Fruit fly (Drosophila melanogaster): ENCODE results near the gene CG46525.

The CG46525 gene

DNA sequence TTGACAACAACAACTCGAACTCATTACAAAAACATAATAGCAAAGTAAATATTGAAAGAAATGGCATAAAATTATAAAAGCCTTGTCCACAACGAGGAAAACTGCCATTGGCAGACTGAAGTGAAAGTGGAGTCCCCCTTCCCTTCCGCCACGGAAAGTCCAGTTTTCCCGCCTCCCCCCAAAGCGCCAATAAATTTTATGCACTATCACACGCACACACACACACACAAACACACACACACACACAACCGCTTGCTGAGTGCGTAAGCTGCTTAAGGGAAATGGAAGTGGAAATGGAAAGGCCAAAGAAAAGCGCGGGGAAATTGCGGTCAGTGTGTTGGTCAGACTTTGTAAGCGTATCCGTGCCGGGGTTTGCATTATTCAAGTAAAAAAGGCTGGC, 12.5 kb upstream of the CG46525 start:
- TF ChIP-seq eve (GFP tag; optimal IDR thresholded peaks at IDR 0.05) (no peak), maf-S (GFP tag; optimal IDR thresholded peaks at IDR 0.05) (no peak), chinmo (GFP tag; IDR thresholded peaks at IDR 0.05; ENCODE audit: partially characterized antibody) (no peak), CG9609 (GFP tag; optimal IDR thresholded peaks at IDR 0.05) (no peak), CG7839 (tag; optimal IDR thresholded peaks at IDR 0.05) (no peak), hb (GFP tag; IDR thresholded peaks at IDR 0.05; ENCODE audit: partially characterized antibody) (no peak), cg (GFP tag; optimal IDR thresholded peaks at IDR 0.05) (peak; percentile 43), dmrt11E (tag; optimal IDR thresholded peaks at IDR 0.05) (no peak), CG17829 (tag; optimal IDR thresholded peaks at IDR 0.05) (no peak), dpn (GFP tag; optimal IDR thresholded peaks at IDR 0.05) (no peak), crol (GFP tag; IDR thresholded peaks at IDR 0.05) (0 out of 2 replicates have a peak, but pooled peaks have one; percentile 14), pfk (GFP tag; optimal IDR thresholded peaks at IDR 0.05) (no peak), CG9437 (GFP tag; optimal IDR thresholded peaks at IDR 0.05) (no peak), TFAM (GFP tag; optimal IDR thresholded peaks at IDR 0.05) (no peak), bowl (GFP tag; IDR thresholded peaks at IDR 0.05) (no peak), CG4617 (GFP tag; optimal IDR thresholded peaks at IDR 0.05; ENCODE audit: borderline replicate concordance) (no peak), CG17361 (GFP tag; IDR thresholded peaks at IDR 0.05) (no peak), CG12155 (GFP tag; optimal IDR thresholded peaks at IDR 0.05) (no peak), CG8359 (GFP tag; optimal IDR thresholded peaks at IDR 0.05; ENCODE audit: borderline replicate concordance) (no peak), CG30020 (tag; optimal IDR thresholded peaks at IDR 0.05) (no peak), Side (GFP tag; optimal IDR thresholded peaks at IDR 0.05) (no peak), lola (GFP tag; optimal IDR thresholded peaks at IDR 0.05) (no peak), Med (GFP tag) (peak; percentile 55), CG12236 (GFP tag; optimal IDR thresholded peaks at IDR 0.05) (no peak), CG14441 (GFP tag; IDR thresholded peaks at IDR 0.05) (no peak), Hr78 (GFP tag; optimal IDR thresholded peaks at IDR 0.05) (no peak), oc (tag; optimal IDR thresholded peaks at IDR 0.05) (peak; percentile 15), abd-A (tag; optimal IDR thresholded peaks at IDR 0.05) (peak; percentile 57), CG7987 (GFP tag; optimal IDR thresholded peaks at IDR 0.05) (no peak), Six4 (GFP tag; optimal IDR thresholded peaks at IDR 0.05) (no peak), gro (GFP tag; optimal IDR thresholded peaks at IDR 0.05) (no peak)

DNA sequence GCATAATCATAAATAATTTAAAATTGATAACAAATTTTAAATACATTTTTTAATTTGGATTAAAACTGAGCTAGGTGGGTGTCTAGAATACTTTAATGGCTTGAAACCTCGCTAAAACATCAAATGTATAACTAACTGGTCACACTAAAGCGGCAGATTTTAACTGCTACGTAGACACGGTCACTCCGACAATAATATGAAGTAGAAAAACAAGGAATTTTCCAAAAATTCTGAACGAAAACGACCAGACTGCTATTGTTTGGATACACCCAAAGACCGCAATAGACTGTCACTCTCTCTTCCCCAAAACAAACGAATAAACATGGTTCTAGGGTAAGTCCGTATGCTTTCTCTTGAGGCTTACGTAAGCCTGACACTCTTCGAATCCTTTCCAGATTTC, 9.2 kb upstream of the CG46525 start, which contains the start of gene QIL1:
TSS of gene QIL1 (plus strand) at position 142 of the 400 bp plus-strand sequence.
- TF ChIP-seq ranshi (GFP tag; IDR thresholded peaks at IDR 0.05) (no peak), Gsc (GFP tag; IDR thresholded peaks at IDR 0.05) (no peak), klu (GFP tag; IDR thresholded peaks at IDR 0.05) (no peak), E2f2 (GFP tag; IDR thresholded peaks at IDR 0.05) (peak; percentile 64), CG7963 (GFP tag; IDR thresholded peaks at IDR 0.05; ENCODE audit: partially characterized antibody) (no peak), CG3995 (GFP tag; optimal IDR thresholded peaks at IDR 0.05) (no peak), CG17568 (GFP tag; optimal IDR thresholded peaks at IDR 0.05) (no peak), ssp (GFP tag; IDR thresholded peaks at IDR 0.05) (no peak), dmrt99B (tag; optimal IDR thresholded peaks at IDR 0.05) (no peak), phol (tag; optimal IDR thresholded peaks at IDR 0.05) (peak; percentile 49), CG9817 (tag; optimal IDR thresholded peaks at IDR 0.05) (no peak), CG18764 (GFP tag; optimal IDR thresholded peaks at IDR 0.05) (no peak), h (optimal IDR thresholded peaks at IDR 0.05) (no peak), CG2116 (GFP tag; optimal IDR thresholded peaks at IDR 0.05) (peak; percentile 59), CG4617 (GFP tag; optimal IDR thresholded peaks at IDR 0.05; ENCODE audit: borderline replicate concordance) (peak; percentile 90), CG30431 (GFP tag; optimal IDR thresholded peaks at IDR 0.05) (no peak), CG18262 (tag; optimal IDR thresholded peaks at IDR 0.05) (no peak), crc (GFP tag; optimal IDR thresholded peaks at IDR 0.05) (no peak), kay (GFP tag; optimal IDR thresholded peaks at IDR 0.05) (no peak), chn (GFP tag; optimal IDR thresholded peaks at IDR 0.05) (no peak), Med (GFP tag) (peak; percentile 47), Adf1 (GFP tag; IDR thresholded peaks at IDR 0.05) (no peak), CoRest (tag; optimal IDR thresholded peaks at IDR 0.05) (peak; percentile 42), CG6175 (GFP tag; IDR thresholded peaks at IDR 0.05) (no peak)
